Worm (Caenorhabditis elegans) whole organism, young adult: ENCODE measurements around the gene K03B4.8.
A peak's percentile ranks its signal among the peaks of the same experiment; 100 is the strongest.

Experiments
- B0261.1 ChIP-seq: sonication (generic microtip); optimal IDR thresholded peaks from 2 replicates; lab custom pipeline; 2016; ENCODE audit warnings: mild to moderate bottlenecking, missing genetic modification characterization, moderate library complexity, missing compliant biosample characterization
- C06A6.2 ChIP-seq: fragments of 200-800 bp; sonication (Bioruptor generic); conservative IDR thresholded peaks from 2 replicates; pipeline ENCODE4 v1.3.6; 2022; ENCODE audit warnings: missing genetic modification characterization, missing compliant biosample characterization
- D2030.7 ChIP-seq: fragments of 200-800 bp; sonication (Bioruptor generic); IDR thresholded peaks from 2 replicates; pipeline ENCODE4 v1.3.6; 2022; ENCODE audit warnings: missing genetic modification reagents, missing genetic modification characterization, missing compliant biosample characterization
- F33H1.4 ChIP-seq: fragments of 200-800 bp; sonication (Bioruptor generic); IDR thresholded peaks from 2 replicates; pipeline ENCODE4 v1.3.6; 2022; ENCODE audit warnings: missing genetic modification reagents, missing genetic modification characterization, missing compliant biosample characterization
- F37B4.10 ChIP-seq: fragments of 200-800 bp; sonication (Bioruptor generic); IDR thresholded peaks from 2 replicates; pipeline ENCODE4 v1.3.6; 2022; ENCODE audit warnings: missing genetic modification characterization, missing compliant biosample characterization
- F57A8.1 ChIP-seq: fragments of 200-800 bp; sonication (Bioruptor generic); optimal IDR thresholded peaks from 2 replicates; lab custom pipeline; 2018; ENCODE audit warnings: mild to moderate bottlenecking, missing genetic modification characterization, moderate library complexity, missing compliant biosample characterization
- K12H6.12 ChIP-seq: fragments of 200-800 bp; sonication (Bioruptor generic); optimal IDR thresholded peaks from 2 replicates; lab custom pipeline; 2018; ENCODE audit warnings: mild to moderate bottlenecking, missing genetic modification characterization, missing compliant biosample characterization
- T07F8.4 ChIP-seq: sonication (generic microtip); optimal IDR thresholded peaks from 2 replicates; lab custom pipeline; 2016; ENCODE audit warnings: mild to moderate bottlenecking, missing genetic modification characterization, moderate library complexity, missing compliant biosample characterization
- T26A5.8 ChIP-seq: sonication (generic microtip); optimal IDR thresholded peaks from 2 replicates; lab custom pipeline; 2016; ENCODE audit warnings: missing genetic modification characterization, missing compliant biosample characterization
- Y53F4B.3 ChIP-seq: fragments of 200-800 bp; sonication (Bioruptor generic); IDR thresholded peaks from 2 replicates; pipeline ENCODE4 v1.3.6; 2022; ENCODE audit warnings: missing genetic modification reagents, missing genetic modification characterization, missing compliant biosample characterization
- Y53G8AR.9 ChIP-seq: fragments of 200-800 bp; sonication (Bioruptor generic); conservative IDR thresholded peaks from 2 replicates; pipeline ENCODE4 v1.3.6; 2022; ENCODE audit warnings: missing genetic modification reagents, missing genetic modification characterization, missing compliant biosample characterization
- Y79H2A.3 ChIP-seq: fragments of 200-800 bp; sonication (Bioruptor generic); conservative IDR thresholded peaks from 2 replicates; pipeline ENCODE4 v1.3.6; 2022; ENCODE audit warnings: missing genetic modification reagents, missing genetic modification characterization, missing compliant biosample characterization
- Y95B8A.8 ChIP-seq: fragments of 200-800 bp; sonication (Bioruptor generic); IDR thresholded peaks from 2 replicates; pipeline ENCODE4 v1.3.6; 2022; ENCODE audit warnings: missing genetic modification reagents, missing genetic modification characterization, missing compliant biosample characterization
- akir-1 ChIP-seq: fragments of 200-800 bp; sonication (Bioruptor generic); optimal IDR thresholded peaks from 2 replicates; lab custom pipeline; 2018; ENCODE audit warnings: mild to moderate bottlenecking, missing genetic modification characterization, moderate library complexity, missing compliant biosample characterization
- attf-5 ChIP-seq: fragments of 200-800 bp; sonication (Bioruptor generic); optimal IDR thresholded peaks from 2 replicates; lab custom pipeline; 2018; ENCODE audit warnings: mild to moderate bottlenecking, missing genetic modification characterization, missing compliant biosample characterization
- attf-6 ChIP-seq: fragments of 200-800 bp; sonication (Bioruptor generic); IDR thresholded peaks from 2 replicates; pipeline ENCODE4 v1.3.6; 2022; ENCODE audit warnings: missing genetic modification reagents, missing genetic modification characterization, missing compliant biosample characterization
- bed-1 ChIP-seq: fragments of 200-800 bp; sonication (Bioruptor generic); IDR thresholded peaks from 2 replicates; pipeline ENCODE4 v1.3.6; 2022; ENCODE audit warnings: missing genetic modification reagents, missing genetic modification characterization, missing compliant biosample characterization
- cebp-1 ChIP-seq, 2 experiments: fragments of 200-800 bp in 1 of 2; sonication (Bioruptor generic) in 1 of 2; sonication (generic microtip) in 1 of 2; IDR thresholded peaks in 1 of 2; optimal IDR thresholded peaks in 1 of 2; 2 replicates each; pipeline versions ENCODE4 v1.3.6 to Lab custom; 2017 to 2022; ENCODE audit warnings: missing compliant biosample characterization in 2 of 2, missing genetic modification characterization in 2 of 2, mild to moderate bottlenecking in 1 of 2, missing genetic modification reagents in 1 of 2, moderate library complexity in 1 of 2
- cebp-2 ChIP-seq: fragments of 200-800 bp; sonication (Bioruptor generic); IDR thresholded peaks from 2 replicates; pipeline ENCODE4 v1.3.6; 2022; ENCODE audit warnings: missing genetic modification characterization, missing compliant biosample characterization
- ceh-58 ChIP-seq: fragments of 200-800 bp; sonication (Bioruptor generic); IDR thresholded peaks from 2 replicates; pipeline ENCODE4 v1.3.6; 2022; ENCODE audit warnings: missing genetic modification characterization, missing compliant biosample characterization
- ceh-91 ChIP-seq: fragments of 200-800 bp; sonication (Bioruptor generic); IDR thresholded peaks from 2 replicates; pipeline ENCODE4 v1.3.6; 2022; ENCODE audit warnings: missing genetic modification reagents, missing genetic modification characterization, missing compliant biosample characterization
- dpff-1 ChIP-seq: sonication (generic microtip); optimal IDR thresholded peaks from 2 replicates; lab custom pipeline; 2017; ENCODE audit warnings: mild to moderate bottlenecking, missing genetic modification characterization, missing compliant biosample characterization
- ets-4 ChIP-seq: fragments of 200-800 bp; sonication (Bioruptor generic); optimal IDR thresholded peaks from 2 replicates; lab custom pipeline; 2018; ENCODE audit warnings: mild to moderate bottlenecking, missing genetic modification characterization, missing compliant biosample characterization
- fkh-3 ChIP-seq: sonication (generic microtip); optimal IDR thresholded peaks from 2 replicates; lab custom pipeline; 2016; ENCODE audit warnings: mild to moderate bottlenecking, missing genetic modification characterization, missing compliant biosample characterization
- hlh-26 ChIP-seq: fragments of 200-800 bp; sonication (Bioruptor generic); conservative IDR thresholded peaks from 2 replicates; pipeline ENCODE4 v1.3.6; 2022; ENCODE audit warnings: missing genetic modification reagents, missing genetic modification characterization, missing compliant biosample characterization
- hsf-1 ChIP-seq: fragments of 200-800 bp; sonication (Bioruptor generic); IDR thresholded peaks from 2 replicates; pipeline ENCODE4 v1.3.6; 2022; ENCODE audit warnings: missing genetic modification reagents, missing genetic modification characterization, missing compliant biosample characterization
- lag-1 ChIP-seq: fragments of 200-800 bp; sonication (Bioruptor generic); IDR thresholded peaks from 2 replicates; pipeline ENCODE4 v1.3.6; 2022; ENCODE audit warnings: missing genetic modification reagents, missing genetic modification characterization, missing compliant biosample characterization
- lin-54 ChIP-seq: fragments of 200-800 bp; sonication (Bioruptor generic); optimal IDR thresholded peaks from 2 replicates; lab custom pipeline; 2018; ENCODE audit warnings: mild to moderate bottlenecking, missing genetic modification characterization, missing compliant biosample characterization
- madf-8 ChIP-seq: fragments of 200-800 bp; sonication (Bioruptor generic); conservative IDR thresholded peaks from 2 replicates; pipeline ENCODE4 v1.3.6; 2022; ENCODE audit warnings: missing genetic modification reagents, missing genetic modification characterization, missing compliant biosample characterization
- mcd-1 ChIP-seq: fragments of 200-800 bp; sonication (Bioruptor generic); IDR thresholded peaks from 2 replicates; pipeline ENCODE4 v1.3.6; 2022; ENCODE audit warnings: missing genetic modification reagents, missing genetic modification characterization, missing compliant biosample characterization
- mes-4 ChIP-seq: sonication (generic microtip); optimal IDR thresholded peaks from 2 replicates; lab custom pipeline; 2016; ENCODE audit warnings: missing genotype, missing genetic modification characterization, missing compliant biosample characterization
- nfya-2 ChIP-seq: fragments of 200-800 bp; sonication (Bioruptor generic); IDR thresholded peaks from 2 replicates; pipeline ENCODE4 v1.3.6; 2022; ENCODE audit warnings: missing genetic modification reagents, missing genetic modification characterization, missing compliant biosample characterization
- rcor-1 ChIP-seq: fragments of 200-800 bp; sonication (Bioruptor generic); IDR thresholded peaks from 2 replicates; pipeline ENCODE4 v1.3.6; 2022; ENCODE audit warnings: missing genetic modification reagents, missing genetic modification characterization, missing compliant biosample characterization
- rec-8 ChIP-seq, 2 experiments: sonication (generic microtip); optimal IDR thresholded peaks; 2 replicates each; lab custom pipeline; 2016; ENCODE audit warnings: mild to moderate bottlenecking in 2 of 2, missing genetic modification characterization in 2 of 2, missing genetic modification reagents in 2 of 2, missing genotype in 2 of 2, missing biosample characterization in 1 of 2, missing compliant biosample characterization in 1 of 2, moderate library complexity in 1 of 2
- sdz-38 ChIP-seq: sonication (generic microtip); optimal IDR thresholded peaks from 2 replicates; lab custom pipeline; 2016; ENCODE audit warnings: missing genotype, missing genetic modification characterization, missing compliant biosample characterization
- snpc-1.3 ChIP-seq: sonication (generic microtip); optimal IDR thresholded peaks from 2 replicates; lab custom pipeline; 2017; ENCODE audit warnings: missing genetic modification characterization, mild to moderate bottlenecking, missing compliant biosample characterization, antibody characterized with exemption, moderate library complexity, missing genotype, missing genetic modification reagents; ENCODE audit not compliant: insufficient read depth
- snpc-3.4 ChIP-seq: sonication (generic microtip); optimal IDR thresholded peaks from 2 replicates; lab custom pipeline; 2017; ENCODE audit warnings: missing genetic modification characterization, mild to moderate bottlenecking, missing compliant biosample characterization, antibody characterized with exemption, moderate library complexity, missing genotype, missing genetic modification reagents
- sptf-2 ChIP-seq: fragments of 200-800 bp; sonication (Bioruptor generic); optimal IDR thresholded peaks from 2 replicates; lab custom pipeline; 2018; ENCODE audit warnings: mild to moderate bottlenecking, missing genetic modification characterization, missing compliant biosample characterization
- tbx-9 ChIP-seq: sonication (generic microtip); optimal IDR thresholded peaks from 2 replicates; lab custom pipeline; 2016; ENCODE audit warnings: borderline replicate concordance, missing genetic modification characterization, inconsistent platforms, missing compliant biosample characterization
- tlf-1 ChIP-seq: fragments of 200-800 bp; sonication (Bioruptor generic); optimal IDR thresholded peaks from 2 replicates; lab custom pipeline; 2018; ENCODE audit warnings: mild to moderate bottlenecking, missing genetic modification characterization, missing compliant biosample characterization
- ztf-22 ChIP-seq: fragments of 200-800 bp; sonication (Bioruptor generic); optimal IDR thresholded peaks from 2 replicates; lab custom pipeline; 2018; ENCODE audit warnings: mild to moderate bottlenecking, missing genetic modification characterization, moderate library complexity, missing compliant biosample characterization
- ztf-26 ChIP-seq: sonication (generic microtip); optimal IDR thresholded peaks from 2 replicates; lab custom pipeline; 2017; ENCODE audit warnings: missing genetic modification characterization, missing compliant biosample characterization

Gene K03B4.8

DNA sequence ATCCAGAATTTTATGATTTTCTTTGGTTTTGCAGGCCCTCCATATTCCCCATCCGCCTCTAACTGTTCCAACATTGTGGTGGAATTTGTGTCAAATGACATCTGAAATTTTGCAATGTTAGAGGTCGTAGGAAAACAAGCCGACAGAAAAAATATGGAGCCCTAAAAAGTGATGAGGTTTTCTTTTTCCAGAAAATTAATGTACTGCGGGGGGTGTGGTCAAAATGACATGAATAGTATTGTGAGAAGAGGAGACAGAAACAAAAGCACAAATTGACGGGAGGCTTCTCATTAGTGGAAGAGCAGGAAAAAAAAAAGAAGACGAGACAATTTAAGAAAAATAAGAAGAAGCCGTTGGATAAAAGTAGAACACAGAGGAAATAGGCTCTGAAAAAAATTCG lies 25.8 kb upstream of the K03B4.8 start, which contains the start of gene ZC266.1:
Gene ZC266.1, minus strand, starts transcription at position 101 of the 400 bp plus-strand sequence.
- TF ChIP-seq F37B4.10 (GFP tag; lab: Robert Waterston, UW) (no peak), akir-1 (GFP tag; lab: Kevin White, UChicago) (no peak), snpc-1.3 (no peak), sptf-2 (GFP tag; lab: Kevin White, UChicago) (no peak), ets-4 (GFP tag; lab: Kevin White, UChicago) (no peak), fkh-3 (no peak), F57A8.1 (no peak), tbx-9 (tag; lab: Kevin White, UChicago) (no peak), Y79H2A.3 (no peak), T07F8.4 (tag; lab: Kevin White, UChicago) (no peak), snpc-3.4 (tag; lab: Kevin White, UChicago) (no peak), nfya-2 (GFP tag; lab: Robert Waterston, UW) (no peak), tlf-1 (GFP tag; lab: Kevin White, UChicago) (no peak), attf-5 (no peak), ztf-22 (GFP tag; lab: Kevin White, UChicago) (no peak)
- TF ChIP-seq, all 124 proteins: peak for 0

- TF ChIP-seq rcor-1 (GFP tag; lab: Robert Waterston, UW) (no peak), sptf-2 (GFP tag; lab: Kevin White, UChicago) (no peak), D2030.7 (GFP tag; lab: Robert Waterston, UW) (no peak), B0261.1 (tag; lab: Kevin White, UChicago) (no peak), sdz-38 (tag; lab: Kevin White, UChicago) (no peak), mcd-1 (GFP tag; lab: Robert Waterston, UW) (no peak), lag-1 (no peak), attf-5 (no peak), fkh-3 (no peak), ceh-58 (GFP tag; lab: Robert Waterston, UW) (no peak), mes-4 (tag; lab: Kevin White, UChicago) (no peak), C06A6.2 (no peak), cebp-1 (GFP tag; IDR thresholded peaks at IDR 0.05; lab: Robert Waterston, UW) (no peak), cebp-1 (tag; optimal IDR thresholded peaks at IDR 0.05; lab: Kevin White, UChicago) (no peak), hlh-26 (GFP tag; lab: Robert Waterston, UW) (no peak), madf-8 (GFP tag; lab: Robert Waterston, UW) (no peak), bed-1 (no peak), cebp-2 (no peak), lin-54 (GFP tag; lab: Kevin White, UChicago) (no peak)
Observed at ce11 chrV:4698675-4699074, 24.3 kb upstream of the K03B4.8 start.

- no peak for TF ChIP-seq T26A5.8 (tag; lab: Kevin White, UChicago)
- TF ChIP-seq F33H1.4 (GFP tag; lab: Robert Waterston, UW): no peak
- TF ChIP-seq Y53F4B.3: no peak
- TF ChIP-seq hsf-1: no peak
- no peak for TF ChIP-seq ceh-91 (GFP tag; lab: Robert Waterston, UW)
- no peak for TF ChIP-seq mes-4 (tag; lab: Kevin White, UChicago)
- TF ChIP-seq Y95B8A.8 (GFP tag; lab: Robert Waterston, UW): no peak
- no peak for TF ChIP-seq Y53G8AR.9 (GFP tag; lab: Robert Waterston, UW)
- TF ChIP-seq attf-6 (GFP tag; lab: Robert Waterston, UW): no peak
- no peak for TF ChIP-seq nfya-2 (GFP tag; lab: Robert Waterston, UW)
- TF ChIP-seq ztf-26: no peak
- peak; percentile 26 for TF ChIP-seq K12H6.12 (tag; lab: Kevin White, UChicago)
- peak; percentile 16 for TF ChIP-seq dpff-1 (tag; lab: Kevin White, UChicago)
- TF ChIP-seq rec-8 (tag; optimal IDR thresholded peaks at IDR 0.05; lab: Kevin White, UChicago): no peak
Observed at ce11 chrV:4694466-4695092, 20.2 kb upstream of the K03B4.8 start.
